Worm (Caenorhabditis elegans): ENCODE results near the gene W02D7.8.

The W02D7.8 gene

DNA sequence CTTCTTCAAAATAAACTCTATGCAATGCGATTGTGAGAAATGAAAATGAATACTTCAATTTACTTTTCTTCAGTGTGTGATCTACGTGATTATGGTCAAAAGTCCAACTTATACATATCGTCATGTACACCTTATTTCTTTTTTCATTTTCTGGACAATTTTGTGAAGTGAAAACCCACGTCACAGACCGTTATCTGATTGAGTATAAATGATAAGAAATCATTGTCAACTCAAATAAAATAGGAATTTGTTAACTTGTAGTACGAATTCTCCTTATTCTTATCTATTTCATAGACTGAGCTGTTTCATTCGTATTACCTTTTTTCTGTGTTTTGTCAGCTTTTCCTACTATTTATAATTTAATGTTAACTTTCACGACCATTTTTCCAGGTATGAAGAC is 34.3 kb downstream of the W02D7.8 start, which contains the start of gene asp-5:
Gene asp-5 (plus strand): TSS at position 391 of the 400 bp plus-strand sequence.
- TF ChIP-seq F57C9.4 (tag; optimal IDR thresholded peaks at IDR 0.05) (no peak), hlh-26 (GFP tag; conservative IDR thresholded peaks at IDR 0.05) (no peak), F55B11.4 (tag; optimal IDR thresholded peaks at IDR 0.05; ENCODE audit: borderline replicate concordance, insufficient read depth) (no peak), egl-18 (GFP tag; IDR thresholded peaks at IDR 0.05) (no peak), snpc-1.1 (tag; optimal IDR thresholded peaks at IDR 0.05; ENCODE audit: insufficient read depth) (no peak), sptf-2 (GFP tag; optimal IDR thresholded peaks at IDR 0.05) (no peak), nhr-80 (tag; optimal IDR thresholded peaks at IDR 0.05) (peak; percentile 59), cebp-2 (GFP tag; IDR thresholded peaks at IDR 0.05) (no peak), ccch-3 (GFP tag; optimal IDR thresholded peaks at IDR 0.05) (no peak)

- TF ChIP-seq ekl-4 (GFP tag; IDR thresholded peaks at IDR 0.05) (no peak), ceh-100 (GFP tag; IDR thresholded peaks at IDR 0.05) (no peak), Y67H2A.10 (GFP tag; conservative IDR thresholded peaks at IDR 0.05) (no peak), tlf-1 (GFP tag; optimal IDR thresholded peaks at IDR 0.05) (no peak)
Measured at ce11 chrV:8271395-8271794, 34.9 kb downstream of the W02D7.8 start.

DNA sequence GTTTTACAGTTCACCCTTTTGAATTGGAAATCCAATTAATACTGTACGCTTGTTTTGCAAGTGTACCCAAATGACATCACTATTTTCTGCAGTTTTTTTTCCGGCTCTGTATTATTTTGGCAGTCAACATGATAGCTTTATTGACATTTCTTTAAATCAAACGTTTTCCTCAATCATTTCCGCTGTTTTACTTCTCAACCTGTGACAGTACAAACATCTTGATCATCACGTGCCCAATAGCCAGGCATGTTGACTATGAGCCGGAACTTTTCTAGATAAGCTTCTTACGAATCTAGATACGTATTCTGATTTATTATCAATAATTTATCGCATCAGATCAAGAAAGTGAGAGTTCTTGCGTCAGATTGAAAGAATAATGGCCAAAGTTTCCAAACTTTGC is 36.4 kb downstream of the W02D7.8 start:
- peak; percentile 86 for TF ChIP-seq atf-7 (tag; optimal IDR thresholded peaks at IDR 0.05)
- TF ChIP-seq tbp1 (GFP tag; optimal IDR thresholded peaks at IDR 0.05): peak; percentile 9
- peak; percentile 35 for TF ChIP-seq ets-4 (GFP tag; optimal IDR thresholded peaks at IDR 0.05)
- TF ChIP-seq cebp-1 (GFP tag; IDR thresholded peaks at IDR 0.05): no peak
- TF ChIP-seq cebp-1 (tag; optimal IDR thresholded peaks at IDR 0.05): peak; percentile 16
- TF ChIP-seq B0336.3 (GFP tag; IDR thresholded peaks at IDR 0.05): 0 out of 2 replicates have a peak, but pooled peaks have one; percentile 26
- TF ChIP-seq let-607 (tag; optimal IDR thresholded peaks at IDR 0.05): peak in 1 of 2 experiments; percentile 18
- TF ChIP-seq ceh-58 (GFP tag; IDR thresholded peaks at IDR 0.05): no peak
- TF ChIP-seq nhr-80 (tag; optimal IDR thresholded peaks at IDR 0.05): peak; percentile 69
- peak; percentile 19 for TF ChIP-seq ztf-22 (GFP tag; optimal IDR thresholded peaks at IDR 0.05)
- TF ChIP-seq ZK185.1 (tag; optimal IDR thresholded peaks at IDR 0.05; ENCODE audit: poor library complexity, severe bottlenecking): no peak
- peak; percentile 5 for TF ChIP-seq nhr-90 (tag; optimal IDR thresholded peaks at IDR 0.05)
- no peak for TF ChIP-seq ceh-40 (GFP tag; IDR thresholded peaks at IDR 0.05)

- TF ChIP-seq madf-10 (tag; optimal IDR thresholded peaks at IDR 0.05) (no peak), F57C9.4 (tag; optimal IDR thresholded peaks at IDR 0.05) (no peak), nhr-179 (tag; optimal IDR thresholded peaks at IDR 0.05) (no peak), efl-1 (GFP tag; optimal IDR thresholded peaks at IDR 0.05) (no peak), nfyb-1 (GFP tag; IDR thresholded peaks at IDR 0.05) (no peak), nhr-80 (tag; optimal IDR thresholded peaks at IDR 0.05) (peak; percentile 80)
Measured at ce11 chrV:8268902-8269301, 37.4 kb downstream of the W02D7.8 start, which contains the start of the genes asp-6 and asp-12. asp-6 (minus strand) TSS chrV:8268937. asp-12 (plus strand) TSS chrV:8269210.

ce11 chrV:8267275-8267674 is 39.0 kb downstream of the W02D7.8 start:
- TF ChIP-seq let-607 (tag; optimal IDR thresholded peaks at IDR 0.05) (peak in 1 of 2 experiments; percentile 13), efl-1 (GFP tag; optimal IDR thresholded peaks at IDR 0.05) (no peak), Y53G8AR.9 (GFP tag; conservative IDR thresholded peaks at IDR 0.05) (peak; percentile 69), snpc-4 (GFP tag; optimal IDR thresholded peaks at IDR 0.05) (no peak), snpc-4 (tag; optimal IDR thresholded peaks at IDR 0.05) (peak in 1 of 4 experiments; percentile 5), attf-3 (GFP tag; conservative IDR thresholded peaks at IDR 0.05) (no peak), B0336.3 (GFP tag; IDR thresholded peaks at IDR 0.05) (peak; percentile 16; the same call in 1 of the 2 replicates), ccch-3 (GFP tag; optimal IDR thresholded peaks at IDR 0.05) (no peak), dpl-1 (GFP tag; optimal IDR thresholded peaks at IDR 0.05) (no peak), Y53F4B.3 (GFP tag; IDR thresholded peaks at IDR 0.05) (no peak), nfyb-1 (GFP tag; IDR thresholded peaks at IDR 0.05) (0 out of 2 replicates have a peak, but pooled peaks have one; percentile 24), attf-5 (GFP tag; optimal IDR thresholded peaks at IDR 0.05) (no peak), pha-4 (tag; optimal IDR thresholded peaks at IDR 0.05) (no peak), ceh-100 (GFP tag; IDR thresholded peaks at IDR 0.05) (no peak), B0019.2 (GFP tag; conservative IDR thresholded peaks at IDR 0.05) (no peak), tlf-1 (GFP tag; optimal IDR thresholded peaks at IDR 0.05) (peak; percentile 2), K12H6.12 (tag; optimal IDR thresholded peaks at IDR 0.05) (no peak), zim-3 (tag; optimal IDR thresholded peaks at IDR 0.05) (no peak), aptf-3 (GFP tag; IDR thresholded peaks at IDR 0.05) (no peak), zfh-2 (GFP tag; conservative IDR thresholded peaks at IDR 0.05) (no peak)
